Fruit fly (Drosophila melanogaster) whole organism, pupa: Measurements from ENCODE around the gene CG7606.

ENCODE experiments used
- CG10348 ChIP-seq: fragments of 200-800 bp; sonication (Bioruptor generic); IDR thresholded peaks from 2 replicates; pipeline ENCODE4 v1.3.6; 2022; ENCODE audit warnings: missing biosample characterization, missing genetic modification characterization
- CG14655 ChIP-seq: fragments of 200-800 bp; sonication (Bioruptor generic); optimal IDR thresholded peaks from 3 replicates; lab custom pipeline; 2017; ENCODE audit warnings: mild to moderate bottlenecking, missing biosample characterization, missing genetic modification reagents, missing genetic modification characterization
- CG34367 ChIP-seq: fragments of 200-800 bp; sonication (Bioruptor generic); optimal IDR thresholded peaks from 2 replicates; lab custom pipeline; 2018; ENCODE audit warnings: missing biosample characterization, mild to moderate bottlenecking, missing genetic modification characterization
- CG8301 ChIP-seq: fragments of 200-800 bp; sonication (Bioruptor generic); optimal IDR thresholded peaks from 2 replicates; lab custom pipeline; 2018; ENCODE audit warnings: missing biosample characterization, mild to moderate bottlenecking, missing genetic modification characterization
- EcR ChIP-seq: fragments of 200-800 bp; sonication (Bioruptor generic); optimal IDR thresholded peaks from 3 replicates; lab custom pipeline; 2019; ENCODE audit warnings: missing biosample characterization, missing genetic modification characterization, mild to moderate bottlenecking, moderate library complexity, missing genetic modification reagents
- Ets98B ChIP-seq: fragments of 200-800 bp; sonication (Bioruptor generic); IDR thresholded peaks from 2 replicates; pipeline ENCODE4 v1.3.6; 2022; ENCODE audit warnings: missing biosample characterization, missing genetic modification characterization
- Snoo ChIP-seq: fragments of 200-800 bp; sonication (Bioruptor generic); optimal IDR thresholded peaks from 3 replicates; lab custom pipeline; 2017; ENCODE audit warnings: missing biosample characterization, mild to moderate bottlenecking, missing genetic modification characterization, inconsistent platforms
- fd96Ca ChIP-seq: fragments of 200-800 bp; sonication (Bioruptor generic); IDR thresholded peaks from 3 replicates; pipeline ENCODE4 v1.3.6; 2022; ENCODE audit warnings: missing biosample characterization, missing genetic modification characterization

DNA sequence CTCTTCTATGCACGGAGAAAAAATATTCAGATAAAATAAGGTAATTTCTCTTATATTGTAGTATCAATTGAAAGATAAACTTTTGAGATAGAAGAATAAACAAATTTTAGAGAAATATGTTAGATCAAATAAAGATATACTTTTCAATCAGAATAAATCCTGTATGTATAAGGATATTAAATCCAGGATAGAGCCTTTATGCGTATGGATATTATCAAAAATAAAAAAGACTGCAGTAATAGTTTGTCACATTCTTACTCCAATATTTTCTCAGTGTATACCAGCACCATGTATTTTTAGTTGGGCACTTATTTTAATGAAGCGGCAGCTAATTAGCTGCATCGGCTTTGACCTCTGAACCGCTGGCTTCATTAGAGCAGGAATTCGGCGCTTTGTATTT, 4.5 kb upstream of the CG7606 start:
- TF ChIP-seq CG8301 (tag; lab: Kevin White, UChicago), result no peak
- TF ChIP-seq EcR (GFP tag; lab: Kevin White, UChicago), result no peak
- no peak for TF ChIP-seq fd96Ca
- no peak for TF ChIP-seq CG14655 (GFP tag; lab: Kevin White, UChicago)
- no peak for TF ChIP-seq Ets98B (GFP tag; lab: Robert Waterston, UW)
- TF ChIP-seq CG10348 (GFP tag; lab: Robert Waterston, UW), result no peak
- TF ChIP-seq Snoo, result no peak
- no peak for TF ChIP-seq CG34367
